Worm (Caenorhabditis elegans) whole organism, L3 larva: ENCODE results near the gene str-228.

ENCODE experiments used
- ZK546.5 ChIP-seq: sonication (generic microtip); optimal IDR thresholded peaks from 2 replicates; lab custom pipeline; 2017; ENCODE audit warnings: missing biosample characterization, missing genetic modification characterization
- ama-1 ChIP-seq: fragments of 150-350 bp; optimal IDR thresholded peaks from 2 replicates; lab custom pipeline; 2018
- ceh-82 ChIP-seq: fragments of 150-350 bp; optimal IDR thresholded peaks from 2 replicates; lab custom pipeline; 2014; ENCODE audit warnings: missing biosample characterization, missing genetic modification characterization
- ceh-9 ChIP-seq: sonication (generic microtip); optimal IDR thresholded peaks from 2 replicates; lab custom pipeline; 2018; ENCODE audit warnings: missing biosample characterization, missing genetic modification characterization
- fos-1 ChIP-seq: fragments of 150-350 bp; optimal IDR thresholded peaks from 2 replicates; lab custom pipeline; 2014; ENCODE audit warnings: missing biosample characterization, missing genetic modification characterization
- lin-15B ChIP-seq: fragments of 150-350 bp; optimal IDR thresholded peaks from 2 replicates; lab custom pipeline; 2014; ENCODE audit warnings: missing biosample characterization, missing genetic modification characterization
- nfya-1 ChIP-seq: sonication (generic microtip); optimal IDR thresholded peaks from 2 replicates; lab custom pipeline; 2017; ENCODE audit warnings: missing genetic modification characterization, mild to moderate bottlenecking, missing compliant biosample characterization, antibody characterized with exemption, moderate library complexity; ENCODE audit not compliant: insufficient read depth
- nhr-11 ChIP-seq: fragments of 150-350 bp; optimal IDR thresholded peaks from 2 replicates; lab custom pipeline; 2014; ENCODE audit warnings: missing biosample characterization, missing genetic modification characterization
- nhr-237 ChIP-seq: fragments of 150-350 bp; optimal IDR thresholded peaks from 2 replicates; lab custom pipeline; 2014; ENCODE audit warnings: missing biosample characterization, missing genetic modification characterization
- nhr-28 ChIP-seq: fragments of 150-350 bp; optimal IDR thresholded peaks from 2 replicates; lab custom pipeline; 2014; ENCODE audit warnings: missing biosample characterization, missing genetic modification characterization
- snpc-4 ChIP-seq: fragments of 150-350 bp; optimal IDR thresholded peaks from 2 replicates; lab custom pipeline; 2014; ENCODE audit warnings: missing biosample characterization, missing genetic modification characterization
- unc-39 ChIP-seq: sonication (generic microtip); optimal IDR thresholded peaks from 4 replicates; lab custom pipeline; 2017; ENCODE audit warnings: missing biosample characterization, missing genetic modification characterization
- ztf-11 ChIP-seq: fragments of 150-350 bp; optimal IDR thresholded peaks from 2 replicates; lab custom pipeline; 2014; ENCODE audit warnings: missing biosample characterization, missing genetic modification characterization

- TF ChIP-seq ceh-9 (tag; lab: Kevin White, UChicago) (no peak), snpc-4 (tag; lab: Kevin White, UChicago) (no peak), unc-39 (tag; lab: Kevin White, UChicago) (no peak), nhr-237 (no peak), ZK546.5 (tag; lab: Kevin White, UChicago) (no peak), nfya-1 (no peak), nhr-28 (tag; lab: Kevin White, UChicago) (no peak), ceh-82 (tag; lab: Kevin White, UChicago) (no peak), lin-15B (no peak), nhr-11 (no peak), ztf-11 (no peak), fos-1 (no peak), ama-1 (no peak)
These were observed 46.0 kb downstream of the str-228 start, which contains the start of gene grl-30 for ce11 chrV:3555986-3556385.
